Worm (Caenorhabditis elegans): ENCODE results near the gene snu-13.

The snu-13 gene

DNA sequence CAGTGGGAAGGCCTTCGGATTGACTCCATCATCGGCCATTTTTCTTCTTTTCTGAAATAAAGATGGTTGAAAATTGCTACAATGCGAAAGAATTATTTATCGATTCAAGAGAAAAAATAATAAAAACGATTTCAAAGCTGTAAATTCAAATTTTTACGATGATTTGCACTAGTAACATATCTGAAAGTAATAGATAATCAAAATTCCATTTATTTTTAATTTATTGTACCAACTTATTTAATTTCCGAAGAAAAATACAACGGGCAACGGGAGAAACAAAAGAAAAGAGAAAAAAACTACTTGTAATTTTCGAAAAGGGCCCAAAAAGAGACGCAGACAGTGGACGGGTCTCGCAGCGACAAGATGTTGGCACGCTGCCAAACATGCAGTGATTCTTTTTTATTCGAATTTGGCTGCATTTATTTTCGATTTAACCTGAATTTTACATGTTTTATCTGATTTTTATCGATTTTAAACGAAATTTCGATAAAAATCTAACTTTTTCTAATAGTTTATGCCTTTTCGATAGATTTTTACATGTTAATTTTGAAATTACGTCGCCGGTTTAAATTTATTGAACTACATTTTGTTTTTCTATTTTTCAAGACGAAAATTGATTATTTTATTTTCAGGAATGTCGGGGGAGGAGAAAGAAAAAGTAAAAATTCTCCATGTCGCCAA, at the start of gene snu-13, which contains the start of gene rsp-7 (continued):
- TF ChIP-seq nhr-80 (tag; optimal IDR thresholded peaks at IDR 0.05): peak; percentile 22
- TF ChIP-seq C17E4.6 (GFP tag; IDR thresholded peaks at IDR 0.05): no peak
- TF ChIP-seq hlh-26 (GFP tag; conservative IDR thresholded peaks at IDR 0.05): no peak
- TF ChIP-seq rpc-1 (optimal IDR thresholded peaks at IDR 0.05): no peak
- no peak for TF ChIP-seq rpc-1 (tag; optimal IDR thresholded peaks at IDR 0.05)
- no peak for TF ChIP-seq hrde-1 (tag; optimal IDR thresholded peaks at IDR 0.05; ENCODE audit: borderline replicate concordance)
- TF ChIP-seq lag-1 (GFP tag; IDR thresholded peaks at IDR 0.05): no peak
- TF ChIP-seq ceh-27 (GFP tag; optimal IDR thresholded peaks at IDR 0.05): peak; percentile 28
- TF ChIP-seq rec-8 (tag; optimal IDR thresholded peaks at IDR 0.05): no peak
- no peak for TF ChIP-seq madf-10 (tag; optimal IDR thresholded peaks at IDR 0.05)
- TF ChIP-seq ets-4 (GFP tag; optimal IDR thresholded peaks at IDR 0.05): no peak
- no peak for TF ChIP-seq mel-28 (tag; optimal IDR thresholded peaks at IDR 0.05; ENCODE audit: borderline replicate concordance)
- no peak for TF ChIP-seq ekl-4 (GFP tag; IDR thresholded peaks at IDR 0.05)

- TF ChIP-seq tbp1 (GFP tag; optimal IDR thresholded peaks at IDR 0.05) (no peak), somi-1 (GFP tag; optimal IDR thresholded peaks at IDR 0.05) (no peak), egrh-3 (GFP tag; IDR thresholded peaks at IDR 0.05) (peak; percentile 91), ztf-18 (tag; optimal IDR thresholded peaks at IDR 0.05) (peak; percentile 4), hmg-1.2 (GFP tag; IDR thresholded peaks at IDR 0.05) (no peak), ccch-3 (GFP tag; optimal IDR thresholded peaks at IDR 0.05) (no peak), nhr-120 (GFP tag; IDR thresholded peaks at IDR 0.05) (no peak), ztf-26 (tag; optimal IDR thresholded peaks at IDR 0.05) (peak; percentile 90), Y56A3A.18 (GFP tag; IDR thresholded peaks at IDR 0.05) (no peak), B0035.1 (tag; optimal IDR thresholded peaks at IDR 0.05) (no peak), dox-1 (GFP tag; IDR thresholded peaks at IDR 0.05) (0 out of 2 replicates have a peak, but pooled peaks have one; percentile 17), mel-28 (tag; optimal IDR thresholded peaks at IDR 0.05; ENCODE audit: borderline replicate concordance) (no peak), bed-2 (GFP tag; IDR thresholded peaks at IDR 0.05) (no peak), xnd-1 (tag; optimal IDR thresholded peaks at IDR 0.05) (no peak), akir-1 (GFP tag; optimal IDR thresholded peaks at IDR 0.05) (no peak), sdz-38 (tag; optimal IDR thresholded peaks at IDR 0.05) (no peak), lin-26 (GFP tag; IDR thresholded peaks at IDR 0.05) (peak; percentile 85), nhr-80 (tag; optimal IDR thresholded peaks at IDR 0.05) (no peak), Y53F4B.3 (GFP tag; IDR thresholded peaks at IDR 0.05) (no peak), lag-1 (GFP tag; IDR thresholded peaks at IDR 0.05) (no peak), F22D6.2 (tag; optimal IDR thresholded peaks at IDR 0.05) (no peak), lin-40 (tag; optimal IDR thresholded peaks at IDR 0.05) (peak; percentile 62), D2030.7 (GFP tag; IDR thresholded peaks at IDR 0.05) (no peak), rcor-1 (GFP tag; IDR thresholded peaks at IDR 0.05) (no peak), Y67H2A.10 (GFP tag; conservative IDR thresholded peaks at IDR 0.05) (no peak), B0336.3 (GFP tag; IDR thresholded peaks at IDR 0.05) (peak; percentile 8; the same call in 1 of the 2 replicates), cebp-1 (GFP tag; IDR thresholded peaks at IDR 0.05) (no peak), cebp-1 (tag; optimal IDR thresholded peaks at IDR 0.05) (no peak), F52B5.7 (tag; optimal IDR thresholded peaks at IDR 0.05) (no peak), die-1 (tag; optimal IDR thresholded peaks at IDR 0.05) (no peak), sptf-2 (GFP tag; optimal IDR thresholded peaks at IDR 0.05) (no peak), B0261.1 (tag; optimal IDR thresholded peaks at IDR 0.05) (no peak), ztf-25 (GFP tag; IDR thresholded peaks at IDR 0.05) (no peak), atf-7 (tag; optimal IDR thresholded peaks at IDR 0.05) (no peak), egl-44 (GFP tag; IDR thresholded peaks at IDR 0.05) (no peak), dpl-1 (GFP tag; optimal IDR thresholded peaks at IDR 0.05) (no peak), ztf-6 (GFP tag; IDR thresholded peaks at IDR 0.05) (no peak)
These were observed 49.1 kb upstream of the snu-13 start for ce11 chrII:10707439-10708096.

Measured in whole organism, young adult.